Worm (Caenorhabditis elegans) whole organism, young adult: ENCODE results near the gene W08E12.6.
A peak's percentile ranks its signal among the peaks of the same experiment; 100 is the strongest.

Experiments used
- B0336.3 ChIP-seq: fragments of 200-800 bp; sonication (Bioruptor generic); IDR thresholded peaks from 2 replicates; pipeline ENCODE4 v1.3.6; 2022; ENCODE audit warnings: missing genetic modification characterization, missing compliant biosample characterization
- F10E7.11 ChIP-seq: sonication (generic microtip); optimal IDR thresholded peaks from 2 replicates; lab custom pipeline; 2017; ENCODE audit warnings: mild to moderate bottlenecking, missing genetic modification characterization, moderate library complexity, missing compliant biosample characterization
- F23B12.7 ChIP-seq: sonication (generic microtip); optimal IDR thresholded peaks from 2 replicates; lab custom pipeline; 2017; ENCODE audit warnings: missing genetic modification characterization, mild to moderate bottlenecking, missing compliant biosample characterization, antibody characterized with exemption, moderate library complexity; ENCODE audit not compliant: insufficient read depth
- F33H1.4 ChIP-seq: fragments of 200-800 bp; sonication (Bioruptor generic); IDR thresholded peaks from 2 replicates; pipeline ENCODE4 v1.3.6; 2022; ENCODE audit warnings: missing genetic modification reagents, missing genetic modification characterization, missing compliant biosample characterization
- F37B4.10 ChIP-seq: fragments of 200-800 bp; sonication (Bioruptor generic); IDR thresholded peaks from 2 replicates; pipeline ENCODE4 v1.3.6; 2022; ENCODE audit warnings: missing genetic modification characterization, missing compliant biosample characterization
- F49E8.2 ChIP-seq: sonication (generic microtip); optimal IDR thresholded peaks from 3 replicates; lab custom pipeline; 2017; ENCODE audit warnings: missing genetic modification characterization, mild to moderate bottlenecking, missing compliant biosample characterization, antibody characterized with exemption, moderate library complexity; ENCODE audit not compliant: insufficient read depth
- Y53G8AR.9 ChIP-seq: fragments of 200-800 bp; sonication (Bioruptor generic); conservative IDR thresholded peaks from 2 replicates; pipeline ENCODE4 v1.3.6; 2022; ENCODE audit warnings: missing genetic modification reagents, missing genetic modification characterization, missing compliant biosample characterization
- Y67H2A.10 ChIP-seq: fragments of 200-800 bp; sonication (Bioruptor generic); conservative IDR thresholded peaks from 2 replicates; pipeline ENCODE4 v1.3.6; 2022; ENCODE audit warnings: missing genetic modification reagents, missing genetic modification characterization, missing compliant biosample characterization
- Y79H2A.3 ChIP-seq: fragments of 200-800 bp; sonication (Bioruptor generic); conservative IDR thresholded peaks from 2 replicates; pipeline ENCODE4 v1.3.6; 2022; ENCODE audit warnings: missing genetic modification reagents, missing genetic modification characterization, missing compliant biosample characterization
- Y95B8A.8 ChIP-seq: fragments of 200-800 bp; sonication (Bioruptor generic); IDR thresholded peaks from 2 replicates; pipeline ENCODE4 v1.3.6; 2022; ENCODE audit warnings: missing genetic modification reagents, missing genetic modification characterization, missing compliant biosample characterization
- ama-1 ChIP-seq, 3 experiments: fragments of 150-350 bp in 1 of 3; sonication (generic microtip) in 2 of 3; optimal IDR thresholded peaks; 2 replicates each; lab custom pipeline; 2014 to 2018; ENCODE audit warnings: missing biosample characterization in 2 of 3, missing genetic modification characterization in 2 of 3, missing genetic modification reagents in 2 of 3
- athp-1 ChIP-seq: sonication (generic microtip); optimal IDR thresholded peaks from 2 replicates; lab custom pipeline; 2017; ENCODE audit warnings: mild to moderate bottlenecking, missing genetic modification characterization, missing compliant biosample characterization
- attf-3 ChIP-seq: fragments of 200-800 bp; sonication (Bioruptor generic); conservative IDR thresholded peaks from 2 replicates; pipeline ENCODE4 v1.3.6; 2022; ENCODE audit warnings: missing genetic modification reagents, missing genetic modification characterization, missing compliant biosample characterization
- attf-5 ChIP-seq: fragments of 200-800 bp; sonication (Bioruptor generic); optimal IDR thresholded peaks from 2 replicates; lab custom pipeline; 2018; ENCODE audit warnings: mild to moderate bottlenecking, missing genetic modification characterization, missing compliant biosample characterization
- bed-1 ChIP-seq: fragments of 200-800 bp; sonication (Bioruptor generic); IDR thresholded peaks from 2 replicates; pipeline ENCODE4 v1.3.6; 2022; ENCODE audit warnings: missing genetic modification reagents, missing genetic modification characterization, missing compliant biosample characterization
- ceh-100 ChIP-seq: fragments of 200-800 bp; sonication (Bioruptor generic); IDR thresholded peaks from 2 replicates; pipeline ENCODE4 v1.3.6; 2022; ENCODE audit warnings: missing genetic modification reagents, missing genetic modification characterization, missing compliant biosample characterization
- ceh-91 ChIP-seq: fragments of 200-800 bp; sonication (Bioruptor generic); IDR thresholded peaks from 2 replicates; pipeline ENCODE4 v1.3.6; 2022; ENCODE audit warnings: missing genetic modification reagents, missing genetic modification characterization, missing compliant biosample characterization
- dpl-1 ChIP-seq: fragments of 150-350 bp; optimal IDR thresholded peaks from 2 replicates; lab custom pipeline; 2014; ENCODE audit warnings: missing biosample characterization, missing genetic modification reagents, missing genetic modification characterization
- efl-1 ChIP-seq: fragments of 150-350 bp; optimal IDR thresholded peaks from 2 replicates; lab custom pipeline; 2014; ENCODE audit warnings: missing biosample characterization, missing genetic modification reagents, missing genetic modification characterization
- egrh-3 ChIP-seq: fragments of 200-800 bp; sonication (Bioruptor generic); IDR thresholded peaks from 2 replicates; pipeline ENCODE4 v1.3.6; 2022; ENCODE audit warnings: missing genetic modification reagents, missing genetic modification characterization, missing compliant biosample characterization
- ekl-4 ChIP-seq: fragments of 200-800 bp; sonication (Bioruptor generic); IDR thresholded peaks from 2 replicates; pipeline ENCODE4 v1.3.6; 2022; ENCODE audit warnings: missing genetic modification reagents, missing genetic modification characterization, missing compliant biosample characterization
- ets-4 ChIP-seq: fragments of 200-800 bp; sonication (Bioruptor generic); optimal IDR thresholded peaks from 2 replicates; lab custom pipeline; 2018; ENCODE audit warnings: mild to moderate bottlenecking, missing genetic modification characterization, missing compliant biosample characterization
- hlh-26 ChIP-seq: fragments of 200-800 bp; sonication (Bioruptor generic); conservative IDR thresholded peaks from 2 replicates; pipeline ENCODE4 v1.3.6; 2022; ENCODE audit warnings: missing genetic modification reagents, missing genetic modification characterization, missing compliant biosample characterization
- hmg-1.2 ChIP-seq: fragments of 200-800 bp; sonication (Bioruptor generic); IDR thresholded peaks from 2 replicates; pipeline ENCODE4 v1.3.6; 2022; ENCODE audit warnings: missing genetic modification reagents, missing genetic modification characterization, missing compliant biosample characterization
- hmg-20 ChIP-seq: fragments of 200-800 bp; sonication (Bioruptor generic); IDR thresholded peaks from 2 replicates; pipeline ENCODE4 v1.3.6; 2022; ENCODE audit warnings: missing genetic modification reagents, missing genetic modification characterization, missing compliant biosample characterization
- let-526 ChIP-seq: fragments of 200-800 bp; sonication (Bioruptor generic); IDR thresholded peaks from 2 replicates; pipeline ENCODE4 v1.3.6; 2022; ENCODE audit warnings: missing genetic modification reagents, missing genetic modification characterization, missing compliant biosample characterization
- let-607 ChIP-seq, 2 experiments: fragments of 200-800 bp in 1 of 2; sonication (Bioruptor generic) in 1 of 2; sonication (generic microtip) in 1 of 2; optimal IDR thresholded peaks; 2 replicates each; lab custom pipeline; 2016 to 2018; ENCODE audit warnings: mild to moderate bottlenecking in 2 of 2, missing compliant biosample characterization in 2 of 2, missing genetic modification characterization in 2 of 2, moderate library complexity in 2 of 2, missing genotype in 1 of 2
- lin-35 ChIP-seq, 3 experiments: fragments of 150-350 bp in 2 of 3; sonication (generic microtip) in 1 of 3; optimal IDR thresholded peaks; 2 replicates each; lab custom pipeline; 2014 to 2018; ENCODE audit warnings: missing biosample characterization in 3 of 3, missing genetic modification characterization in 3 of 3, missing genetic modification reagents in 3 of 3
- lin-40 ChIP-seq: sonication (generic microtip); optimal IDR thresholded peaks from 2 replicates; lab custom pipeline; 2016; ENCODE audit warnings: missing genetic modification characterization, mild to moderate bottlenecking, missing compliant biosample characterization, missing genotype, missing genetic modification reagents
- lin-54 ChIP-seq: fragments of 200-800 bp; sonication (Bioruptor generic); optimal IDR thresholded peaks from 2 replicates; lab custom pipeline; 2018; ENCODE audit warnings: mild to moderate bottlenecking, missing genetic modification characterization, missing compliant biosample characterization
- lir-1 ChIP-seq: fragments of 200-800 bp; sonication (Bioruptor generic); conservative IDR thresholded peaks from 2 replicates; pipeline ENCODE4 v1.3.6; 2022; ENCODE audit warnings: missing genetic modification reagents, missing genetic modification characterization, missing compliant biosample characterization
- lsl-1 ChIP-seq: fragments of 200-800 bp; sonication (Bioruptor generic); optimal IDR thresholded peaks from 2 replicates; lab custom pipeline; 2018; ENCODE audit warnings: mild to moderate bottlenecking, missing genetic modification characterization, moderate library complexity, missing compliant biosample characterization
- lsy-27 ChIP-seq: sonication (generic microtip); optimal IDR thresholded peaks from 2 replicates; lab custom pipeline; 2017; ENCODE audit warnings: missing genetic modification characterization, mild to moderate bottlenecking, missing compliant biosample characterization, antibody characterized with exemption, missing genotype, borderline replicate concordance; ENCODE audit not compliant: insufficient read depth
- nfyb-1 ChIP-seq: fragments of 200-800 bp; sonication (Bioruptor generic); IDR thresholded peaks from 2 replicates; pipeline ENCODE4 v1.3.6; 2022; ENCODE audit warnings: missing genetic modification reagents, missing genetic modification characterization, missing compliant biosample characterization
- nhr-80 ChIP-seq: sonication (generic microtip); optimal IDR thresholded peaks from 2 replicates; lab custom pipeline; 2016; ENCODE audit warnings: missing genetic modification characterization, missing compliant biosample characterization
- pbrm-1 ChIP-seq: fragments of 200-800 bp; sonication (Bioruptor generic); IDR thresholded peaks from 2 replicates; pipeline ENCODE4 v1.3.6; 2022; ENCODE audit warnings: missing genetic modification reagents, missing genetic modification characterization, missing compliant biosample characterization
- snpc-1.1 ChIP-seq: sonication (generic microtip); optimal IDR thresholded peaks from 2 replicates; lab custom pipeline; 2017; ENCODE audit warnings: missing genetic modification characterization, mild to moderate bottlenecking, missing compliant biosample characterization, antibody characterized with exemption, moderate library complexity, missing genotype, missing genetic modification reagents; ENCODE audit not compliant: insufficient read depth
- snpc-4 ChIP-seq, 5 experiments: fragments of 150-350 bp in 1 of 5; sonication (generic microtip) in 4 of 5; optimal IDR thresholded peaks; 2 replicates each; lab custom pipeline; 2014 to 2018; ENCODE audit warnings: missing genetic modification characterization in 5 of 5, missing biosample characterization in 3 of 5, antibody characterized with exemption in 2 of 5, mild to moderate bottlenecking in 2 of 5, missing compliant biosample characterization in 2 of 5, missing genotype in 2 of 5, moderate library complexity in 2 of 5, missing genetic modification reagents in 1 of 5
- tbx-9 ChIP-seq: sonication (generic microtip); optimal IDR thresholded peaks from 2 replicates; lab custom pipeline; 2016; ENCODE audit warnings: borderline replicate concordance, missing genetic modification characterization, inconsistent platforms, missing compliant biosample characterization
- tlf-1 ChIP-seq: fragments of 200-800 bp; sonication (Bioruptor generic); optimal IDR thresholded peaks from 2 replicates; lab custom pipeline; 2018; ENCODE audit warnings: mild to moderate bottlenecking, missing genetic modification characterization, missing compliant biosample characterization
- xnd-1 ChIP-seq: sonication (generic microtip); optimal IDR thresholded peaks from 2 replicates; lab custom pipeline; 2016; ENCODE audit warnings: missing genotype, missing genetic modification reagents, missing genetic modification characterization, missing compliant biosample characterization
- zim-3 ChIP-seq: sonication (generic microtip); optimal IDR thresholded peaks from 2 replicates; lab custom pipeline; 2017; ENCODE audit warnings: mild to moderate bottlenecking, missing genetic modification characterization, moderate library complexity, missing compliant biosample characterization
- ztf-18 ChIP-seq: sonication (generic microtip); optimal IDR thresholded peaks from 2 replicates; lab custom pipeline; 2016; ENCODE audit warnings: missing genotype, mild to moderate bottlenecking, missing genetic modification characterization, missing compliant biosample characterization
- ztf-28 ChIP-seq: fragments of 200-800 bp; sonication (Bioruptor generic); IDR thresholded peaks from 2 replicates; pipeline ENCODE4 v1.3.6; 2022; ENCODE audit warnings: missing genetic modification reagents, missing genetic modification characterization, missing compliant biosample characterization
- ztf-3 ChIP-seq: fragments of 200-800 bp; sonication (Bioruptor generic); optimal IDR thresholded peaks from 2 replicates; lab custom pipeline; 2018; ENCODE audit warnings: mild to moderate bottlenecking, missing genetic modification characterization, missing compliant biosample characterization
- ztf-6 ChIP-seq: fragments of 200-800 bp; sonication (Bioruptor generic); IDR thresholded peaks from 2 replicates; pipeline ENCODE4 v1.3.6; 2022; ENCODE audit warnings: missing genetic modification reagents, missing genetic modification characterization, missing compliant biosample characterization

W08E12.6 gene

ce11 chrIV:3338676-3339075, 40.3 kb downstream of the W08E12.6 start, which contains the start of gene hrpa-1 (continued):
- TF ChIP-seq snpc-4 (GFP tag; optimal IDR thresholded peaks at IDR 0.05; lab: Kevin White, UChicago) (peak; percentile 16), snpc-4 (tag; optimal IDR thresholded peaks at IDR 0.05; lab: Kevin White, UChicago) (peak in 3 of 4 experiments; percentile 3 to 51 (median 11)), F37B4.10 (GFP tag; lab: Robert Waterston, UW) (no peak), lin-54 (GFP tag; lab: Kevin White, UChicago) (peak; percentile 85), lin-40 (tag; lab: Kevin White, UChicago) (peak; percentile 71), Y53G8AR.9 (peak; percentile 63), ceh-100 (GFP tag; lab: Robert Waterston, UW) (no peak), athp-1 (tag; lab: Kevin White, UChicago) (no peak), hlh-26 (no peak), egrh-3 (GFP tag; lab: Robert Waterston, UW) (no peak), nhr-80 (tag; lab: Kevin White, UChicago) (no peak), let-526 (GFP tag; lab: Robert Waterston, UW) (no peak), ama-1 (optimal IDR thresholded peaks at IDR 0.05; lab: Kevin White, UChicago) (no peak), ama-1 (GFP tag; optimal IDR thresholded peaks at IDR 0.05; lab: Kevin White, UChicago) (no peak), pbrm-1 (GFP tag; lab: Robert Waterston, UW) (peak; percentile 44; the same call in 1 of the 2 replicates), Y95B8A.8 (peak; percentile 26; the same call in 1 of the 2 replicates), xnd-1 (tag; lab: Kevin White, UChicago) (no peak), zim-3 (tag; lab: Kevin White, UChicago) (no peak), bed-1 (no peak), ets-4 (no peak), F49E8.2 (tag; lab: Kevin White, UChicago) (peak; percentile 33), ceh-91 (GFP tag; lab: Robert Waterston, UW) (peak; percentile 63; the same call in 1 of the 2 replicates), F33H1.4 (peak; percentile 97), lsl-1 (GFP tag; lab: Kevin White, UChicago) (peak; percentile 54), Y79H2A.3 (GFP tag; lab: Robert Waterston, UW) (no peak), dpl-1 (peak; percentile 88), hmg-1.2 (peak; percentile 47), nfyb-1 (GFP tag; lab: Robert Waterston, UW) (0 out of 2 replicates have a peak, but pooled peaks have one; percentile 14), lir-1 (GFP tag; lab: Robert Waterston, UW) (peak; percentile 62), efl-1 (GFP tag; lab: Kevin White, UChicago) (peak; percentile 76), ztf-18 (tag; lab: Kevin White, UChicago) (peak; percentile 2), ekl-4 (GFP tag; lab: Robert Waterston, UW) (no peak; the same call in 1 of the 2 replicates), lin-35 (GFP tag; optimal IDR thresholded peaks at IDR 0.05; lab: Kevin White, UChicago) (peak in 2 of 3 experiments; percentile 37 to 92), tlf-1 (peak; percentile 43), ztf-3 (GFP tag; lab: Kevin White, UChicago) (no peak), ztf-28 (GFP tag; lab: Robert Waterston, UW) (no peak), attf-5 (GFP tag; lab: Kevin White, UChicago) (peak; percentile 45), ztf-6 (no peak), let-607 (tag; optimal IDR thresholded peaks at IDR 0.05; lab: Kevin White, UChicago) (peak in 1 of 2 experiments; percentile 30), F10E7.11 (no peak), hmg-20 (GFP tag; lab: Robert Waterston, UW) (no peak), F23B12.7 (tag; lab: Kevin White, UChicago) (peak; percentile 66), Y67H2A.10 (GFP tag; lab: Robert Waterston, UW) (no peak), lsy-27 (tag; lab: Kevin White, UChicago) (no peak), attf-3 (peak; percentile 49; the same call in 1 of the 2 replicates), tbx-9 (tag; lab: Kevin White, UChicago) (no peak), snpc-1.1 (tag; lab: Kevin White, UChicago) (peak; percentile 4), B0336.3 (no peak)
